Fruit fly (Drosophila melanogaster): Measurements from ENCODE around the gene CG31145.

CG31145 gene

DNA sequence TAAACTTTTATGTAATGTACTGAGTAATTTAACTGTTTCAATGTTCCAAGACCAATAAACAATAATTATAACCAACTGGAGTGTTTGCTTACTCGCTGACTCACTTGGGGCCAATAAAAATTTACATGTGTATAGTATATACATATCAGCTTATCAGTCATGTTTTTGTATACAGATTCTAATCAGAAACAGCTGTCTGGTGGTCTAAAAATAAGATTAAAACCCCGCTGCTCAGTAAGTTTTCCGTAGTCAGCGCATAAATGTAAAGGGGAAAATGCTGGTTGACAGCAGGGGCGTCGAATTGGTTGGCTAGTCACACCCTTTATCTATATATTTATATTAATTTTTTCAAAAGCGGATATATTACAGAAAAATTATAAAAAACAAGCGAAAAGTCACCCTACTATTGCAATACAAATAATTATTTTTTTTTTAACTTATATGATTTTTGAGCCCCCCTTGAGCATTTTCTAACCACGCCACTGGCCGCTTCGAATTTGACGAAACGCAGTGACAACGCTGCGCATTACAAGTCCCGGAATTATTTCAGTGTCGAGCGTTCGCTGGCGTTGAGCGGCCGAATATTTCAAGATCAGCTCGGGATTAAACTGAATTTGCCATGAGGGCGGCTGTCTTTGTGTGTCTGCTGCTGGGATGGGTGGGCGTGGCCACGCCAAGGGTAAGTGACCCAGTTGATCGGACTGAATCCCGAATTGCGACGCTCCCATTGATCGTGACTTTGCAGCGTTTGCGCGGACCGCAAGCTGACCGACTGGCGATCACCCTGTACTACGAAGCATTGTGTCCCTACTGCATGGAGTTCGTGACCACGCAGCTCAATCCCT, 9.1 kb upstream of the CG31145 start, which contains the start of gene GILT2:
Gene GILT2 (plus strand): TSS at position 547 of the 845 bp plus-strand sequence.
- TF ChIP-seq MESR4 (GFP tag; optimal IDR thresholded peaks at IDR 0.05) (peak; percentile 12), CkIIα-i1 (GFP tag; IDR thresholded peaks at IDR 0.05) (peak; percentile 45; the same call in 1 of the 2 replicates), h (optimal IDR thresholded peaks at IDR 0.05) (no peak), CG2199 (GFP tag; IDR thresholded peaks at IDR 0.05) (peak; percentile 73; the same call in 2 of the 3 replicates), Neu2 (GFP tag; optimal IDR thresholded peaks at IDR 0.05; ENCODE audit: borderline replicate concordance) (no peak), cas (GFP tag; IDR thresholded peaks at IDR 0.05) (peak; percentile 78), Med (GFP tag) (peak; percentile 90), Doc2 (GFP tag; IDR thresholded peaks at IDR 0.05) (no peak), CG14965 (GFP tag; optimal IDR thresholded peaks at IDR 0.05; ENCODE audit: borderline replicate concordance) (no peak), salm (tag; optimal IDR thresholded peaks at IDR 0.05) (peak; percentile 78), CG3847 (GFP tag; IDR thresholded peaks at IDR 0.05) (peak; percentile 92), ci (GFP tag; IDR thresholded peaks at IDR 0.05) (peak; percentile 94), tup (GFP tag; optimal IDR thresholded peaks at IDR 0.05) (peak; percentile 63), bcd (GFP tag; optimal IDR thresholded peaks at IDR 0.05) (peak; percentile 92), TFAM (GFP tag; optimal IDR thresholded peaks at IDR 0.05) (peak; percentile 34), HLH54F (GFP tag; optimal IDR thresholded peaks at IDR 0.05) (peak; percentile 46), CG4404 (GFP tag; IDR thresholded peaks at IDR 0.05) (peak; percentile 76), CG10959 (GFP tag; IDR thresholded peaks at IDR 0.05) (peak; percentile 89), CG10147 (GFP tag; optimal IDR thresholded peaks at IDR 0.05) (peak; percentile 90), trem (tag; optimal IDR thresholded peaks at IDR 0.05) (peak; percentile 73), CG12659 (GFP tag; optimal IDR thresholded peaks at IDR 0.05) (peak; percentile 94), stc (GFP tag; IDR thresholded peaks at IDR 0.05) (peak; percentile 88), Stat92E (GFP tag; optimal IDR thresholded peaks at IDR 0.05) (peak in 1 of 3 experiments; percentile 78), stwl (tag; optimal IDR thresholded peaks at IDR 0.05) (peak; percentile 18), Ssrp (tag; optimal IDR thresholded peaks at IDR 0.05) (peak; percentile 90), Fer2 (tag; optimal IDR thresholded peaks at IDR 0.05) (peak; percentile 86), sug (tag; optimal IDR thresholded peaks at IDR 0.05) (peak; percentile 88), CG9215 (GFP tag; IDR thresholded peaks at IDR 0.05) (peak; percentile 83), Sox102F (GFP tag; optimal IDR thresholded peaks at IDR 0.05) (peak; percentile 95), usp (GFP tag; optimal IDR thresholded peaks at IDR 0.05) (no peak), onecut (GFP tag; IDR thresholded peaks at IDR 0.05) (peak; percentile 88), corto (GFP tag; optimal IDR thresholded peaks at IDR 0.05) (peak; percentile 55), phol (tag; optimal IDR thresholded peaks at IDR 0.05) (peak; percentile 93), Scr (GFP tag; IDR thresholded peaks at IDR 0.05; ENCODE audit: partially characterized antibody) (no peak), CG17829 (tag; optimal IDR thresholded peaks at IDR 0.05) (peak; percentile 92), croc (GFP tag; conservative IDR thresholded peaks at IDR 0.05) (peak; percentile 89), CG5953 (GFP tag; IDR thresholded peaks at IDR 0.05) (peak; percentile 82), Atf-2 (GFP tag; optimal IDR thresholded peaks at IDR 0.05) (peak; percentile 37), lola (GFP tag; optimal IDR thresholded peaks at IDR 0.05) (peak in 1 of 3 experiments; percentile 88), HmgZ (tag; optimal IDR thresholded peaks at IDR 0.05) (peak; percentile 81), CG30431 (GFP tag; optimal IDR thresholded peaks at IDR 0.05) (peak; percentile 85), Hsf (GFP tag; optimal IDR thresholded peaks at IDR 0.05) (peak; percentile 80), CG13296 (GFP tag; optimal IDR thresholded peaks at IDR 0.05) (peak; percentile 94), CG18619 (GFP tag; optimal IDR thresholded peaks at IDR 0.05) (peak; percentile 89), CG31365 (tag; optimal IDR thresholded peaks at IDR 0.05) (peak; percentile 33), kni (GFP tag; optimal IDR thresholded peaks at IDR 0.05) (peak; percentile 53), CG8388 (GFP tag; optimal IDR thresholded peaks at IDR 0.05) (peak; percentile 89), CG15479 (GFP tag; optimal IDR thresholded peaks at IDR 0.05) (no peak)

Data from whole organism, embryonic.